Fruit fly (Drosophila melanogaster) whole organism, prepupa: ENCODE measurements around the gene Or85d.

ENCODE experiments used
- dsx ChIP-seq: fragments of 200-800 bp; optimal IDR thresholded peaks from 3 replicates; lab custom pipeline; 2019; ENCODE audit warnings: missing biosample characterization, mild to moderate bottlenecking, missing genetic modification characterization, moderate library complexity; ENCODE audit not compliant: poor library complexity, severe bottlenecking
- svp ChIP-seq: fragments of 200-800 bp; sonication (Bioruptor generic); peaks from one replicate; lab custom pipeline; 2016; ENCODE audit warnings: missing biosample characterization, missing genetic modification characterization

DNA sequence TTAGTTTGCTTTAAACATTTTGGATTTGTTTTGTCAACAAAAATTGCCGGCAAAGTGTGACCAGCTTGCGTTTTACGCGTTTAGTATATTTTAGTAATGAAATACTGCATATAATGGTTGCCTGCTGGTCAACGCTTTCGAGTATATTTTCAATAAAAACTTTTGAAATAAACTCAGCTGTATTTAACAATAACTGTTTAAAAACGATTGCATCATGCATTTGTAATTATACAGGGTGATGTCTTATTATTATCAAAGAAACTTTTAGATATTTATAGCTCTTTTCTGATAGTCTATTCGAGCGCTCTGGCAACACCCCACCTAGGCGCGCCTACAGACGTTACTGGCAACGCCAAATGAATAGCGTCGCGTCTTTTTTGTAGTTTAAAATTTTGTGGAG lies 11.4 kb downstream of the Or85d start, which contains the start of gene Cenp-C:
- TF ChIP-seq dsx (GFP tag; lab: Kevin White, UChicago), result no peak
- no peak for TF ChIP-seq svp (GFP tag; lab: Kevin White, UChicago)
